Fruit fly (Drosophila melanogaster) whole organism, adult: Measurements from ENCODE around the gene CAH5.

Experiments used
- CG11617 ChIP-seq: fragments of 200-800 bp; sonication (Bioruptor generic); optimal IDR thresholded peaks from 2 replicates; lab custom pipeline; 2017; ENCODE audit warnings: mild to moderate bottlenecking, missing biosample characterization, missing genetic modification reagents, missing genetic modification characterization
- CG12768 ChIP-seq: fragments of 200-800 bp; sonication (Bioruptor generic); optimal IDR thresholded peaks from 2 replicates; lab custom pipeline; 2017; ENCODE audit warnings: missing biosample characterization, missing genetic modification characterization, mild to moderate bottlenecking, moderate library complexity, missing genetic modification reagents
- CG14711 ChIP-seq: fragments of 200-800 bp; sonication (Bioruptor generic); optimal IDR thresholded peaks from 2 replicates; lab custom pipeline; 2018; ENCODE audit warnings: missing biosample characterization, mild to moderate bottlenecking, missing genetic modification characterization, moderate library complexity
- CG1620 ChIP-seq: fragments of 200-800 bp; sonication (Bioruptor generic); optimal IDR thresholded peaks from 2 replicates; lab custom pipeline; 2016; ENCODE audit warnings: missing biosample characterization, missing genetic modification characterization
- CG33017 ChIP-seq: fragments of 200-800 bp; sonication (Bioruptor generic); optimal IDR thresholded peaks from 2 replicates; lab custom pipeline; 2018; ENCODE audit warnings: missing biosample characterization, mild to moderate bottlenecking, missing genetic modification characterization, moderate library complexity
- CG5204 ChIP-seq: fragments of 200-800 bp; sonication (Bioruptor generic); optimal IDR thresholded peaks from 2 replicates; lab custom pipeline; 2016; ENCODE audit warnings: missing biosample characterization, missing genetic modification characterization
- CG7045 ChIP-seq: fragments of 200-800 bp; sonication (Bioruptor generic); optimal IDR thresholded peaks from 2 replicates; lab custom pipeline; 2017; ENCODE audit warnings: missing biosample characterization, mild to moderate bottlenecking, missing genetic modification characterization
- CG7101 ChIP-seq: fragments of 200-800 bp; sonication (Bioruptor generic); optimal IDR thresholded peaks from 2 replicates; lab custom pipeline; 2018; ENCODE audit warnings: missing biosample characterization, mild to moderate bottlenecking, missing genetic modification characterization, moderate library complexity
- Clk ChIP-seq: fragments of 200-800 bp; sonication (Bioruptor generic); optimal IDR thresholded peaks from 2 replicates; lab custom pipeline; 2017; ENCODE audit warnings: missing biosample characterization, missing genetic modification characterization
- Crg-1 ChIP-seq: fragments of 200-800 bp; sonication (Bioruptor generic); optimal IDR thresholded peaks from 2 replicates; lab custom pipeline; 2016; ENCODE audit warnings: missing biosample characterization, missing genetic modification characterization
- Hr96 ChIP-seq: fragments of 200-800 bp; sonication (Bioruptor generic); optimal IDR thresholded peaks from 2 replicates; lab custom pipeline; 2016; ENCODE audit warnings: missing biosample characterization, missing genetic modification characterization
- Mnt ChIP-seq: fragments of 200-800 bp; sonication (Bioruptor generic); optimal IDR thresholded peaks from 2 replicates; lab custom pipeline; 2016; ENCODE audit warnings: missing biosample characterization, mild to moderate bottlenecking, missing genetic modification characterization
- bab1 ChIP-seq: fragments of 200-800 bp; sonication (Bioruptor generic); optimal IDR thresholded peaks from 3 replicates; lab custom pipeline; 2019; ENCODE audit warnings: missing biosample characterization, mild to moderate bottlenecking, missing genetic modification characterization, moderate library complexity
- cic ChIP-seq: fragments of 200-800 bp; sonication (Bioruptor generic); optimal IDR thresholded peaks from 2 replicates; lab custom pipeline; 2017; ENCODE audit warnings: missing biosample characterization, mild to moderate bottlenecking, missing genetic modification characterization, moderate library complexity
- cnc ChIP-seq, 2 experiments: fragments of >200 bp; optimal IDR thresholded peaks; 2 replicates each; lab custom pipeline; 2017
- kay ChIP-seq: fragments of 200-800 bp; sonication (Bioruptor generic); peaks from one replicate; lab custom pipeline; 2016; ENCODE audit warnings: missing biosample characterization, missing genetic modification characterization, borderline replicate concordance
- ovo ChIP-seq: fragments of 200-800 bp; sonication (Bioruptor generic); optimal IDR thresholded peaks from 2 replicates; lab custom pipeline; 2016; ENCODE audit warnings: missing biosample characterization, missing genetic modification characterization
- pad ChIP-seq: fragments of 200-800 bp; sonication (Bioruptor generic); optimal IDR thresholded peaks from 3 replicates; lab custom pipeline; 2017; ENCODE audit warnings: missing biosample characterization, missing genetic modification characterization, mild to moderate bottlenecking, moderate library complexity, missing genetic modification reagents
- tj ChIP-seq: fragments of 200-800 bp; sonication (Bioruptor generic); optimal IDR thresholded peaks from 3 replicates; lab custom pipeline; 2017; ENCODE audit warnings: missing biosample characterization, mild to moderate bottlenecking, missing genetic modification characterization, moderate library complexity
- toe ChIP-seq: fragments of 200-800 bp; sonication (Bioruptor generic); optimal IDR thresholded peaks from 2 replicates; lab custom pipeline; 2016; ENCODE audit warnings: missing biosample characterization, missing genetic modification characterization

CAH5 gene

DNA sequence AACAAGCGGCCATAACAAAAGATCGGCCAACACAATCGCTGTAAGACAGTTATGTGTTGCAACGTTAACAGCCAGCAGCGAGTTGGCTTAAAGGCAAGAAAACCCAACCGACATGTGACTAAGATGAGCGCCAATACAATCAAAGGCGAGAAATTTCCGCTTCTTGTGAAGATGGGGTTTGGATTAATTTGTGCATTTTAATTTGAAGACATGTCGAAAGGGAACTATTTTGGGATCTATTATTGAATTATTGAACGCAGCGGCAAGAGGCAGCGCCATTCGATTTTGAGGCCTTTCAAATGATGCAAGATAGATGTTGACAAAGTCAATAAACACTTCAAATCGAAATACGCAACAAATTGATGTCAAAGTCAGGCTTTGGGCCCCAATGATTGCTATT lies 21.3 kb upstream of the CAH5 start:
- TF ChIP-seq CG7101, result no peak
- TF ChIP-seq CG5204 (GFP tag; lab: Kevin White, UChicago), result no peak
- TF ChIP-seq CG33017, result no peak

DNA sequence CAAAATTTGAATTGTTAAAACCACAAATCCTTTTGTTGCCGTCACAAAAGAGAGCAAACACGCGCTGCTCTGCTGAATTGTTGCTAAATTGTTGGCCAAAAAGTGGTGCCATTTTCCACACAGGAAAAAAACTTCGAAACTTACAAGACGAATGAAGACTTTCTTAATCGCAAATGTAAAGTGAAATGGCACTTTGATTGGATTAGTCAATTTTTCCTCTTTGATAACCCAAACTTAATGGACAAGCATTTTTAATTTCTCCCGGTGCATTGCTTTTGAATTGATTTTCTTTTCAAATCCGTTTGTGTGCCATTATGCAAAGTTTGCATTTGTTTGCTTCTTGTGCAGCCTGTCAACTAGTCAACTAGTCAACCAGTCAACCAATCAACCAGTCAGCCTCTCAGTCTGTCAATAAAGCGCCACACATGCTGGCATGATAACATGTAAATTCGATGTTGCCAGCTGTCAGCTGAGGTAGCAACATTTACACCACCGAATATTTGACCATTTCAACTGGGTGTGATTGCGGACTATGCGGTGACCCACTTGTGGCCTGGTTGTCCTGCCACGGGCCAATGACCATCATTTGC lies 19.2 kb upstream of the CAH5 start:
- TF ChIP-seq Mnt (GFP tag; lab: Kevin White, UChicago) (no peak), CG1620 (no peak), Hr96 (GFP tag; lab: Kevin White, UChicago) (no peak), bab1 (GFP tag; lab: Kevin White, UChicago) (no peak), CG33017 (no peak), cic (GFP tag; lab: Kevin White, UChicago) (no peak), CG5204 (GFP tag; lab: Kevin White, UChicago) (no peak), tj (GFP tag; lab: Kevin White, UChicago) (no peak), toe (GFP tag; lab: Kevin White, UChicago) (no peak)

DNA sequence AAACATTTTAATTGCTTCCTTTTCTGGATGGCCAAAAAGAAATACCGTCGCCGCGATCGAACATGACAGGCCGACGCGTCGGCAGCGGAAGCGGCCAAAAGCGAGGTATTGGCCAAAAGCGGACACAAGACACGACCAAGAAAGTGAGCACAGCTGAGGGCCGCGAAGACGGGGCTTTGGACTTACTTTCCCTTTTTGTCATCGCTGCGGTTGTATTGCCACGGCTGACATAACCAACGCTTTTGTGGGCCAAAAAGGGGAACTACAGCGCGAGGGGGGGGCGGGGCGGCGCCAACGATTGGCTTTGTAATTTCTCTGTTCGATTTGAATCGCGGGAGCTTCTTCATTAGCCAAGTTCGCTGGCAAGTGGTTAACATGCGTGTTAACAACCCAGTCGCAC lies 16.6 kb upstream of the CAH5 start:
- TF ChIP-seq cnc (optimal IDR thresholded peaks at IDR 0.05; lab: Kevin White, UChicago) (no peak), CG14711 (tag; lab: Kevin White, UChicago) (no peak), CG12768 (GFP tag; lab: Kevin White, UChicago) (no peak), CG11617 (GFP tag; lab: Kevin White, UChicago) (no peak), pad (GFP tag; lab: Kevin White, UChicago) (no peak), Hr96 (GFP tag; lab: Kevin White, UChicago) (no peak), CG1620 (no peak), Clk (no peak), CG7045 (GFP tag; lab: Kevin White, UChicago) (no peak), CG7101 (no peak), toe (GFP tag; lab: Kevin White, UChicago) (no peak), Crg-1 (GFP tag; lab: Kevin White, UChicago) (no peak), Mnt (GFP tag; lab: Kevin White, UChicago) (no peak), tj (GFP tag; lab: Kevin White, UChicago) (no peak), ovo (GFP tag; lab: Kevin White, UChicago) (no peak), kay (GFP tag; lab: Kevin White, UChicago) (no peak)

DNA sequence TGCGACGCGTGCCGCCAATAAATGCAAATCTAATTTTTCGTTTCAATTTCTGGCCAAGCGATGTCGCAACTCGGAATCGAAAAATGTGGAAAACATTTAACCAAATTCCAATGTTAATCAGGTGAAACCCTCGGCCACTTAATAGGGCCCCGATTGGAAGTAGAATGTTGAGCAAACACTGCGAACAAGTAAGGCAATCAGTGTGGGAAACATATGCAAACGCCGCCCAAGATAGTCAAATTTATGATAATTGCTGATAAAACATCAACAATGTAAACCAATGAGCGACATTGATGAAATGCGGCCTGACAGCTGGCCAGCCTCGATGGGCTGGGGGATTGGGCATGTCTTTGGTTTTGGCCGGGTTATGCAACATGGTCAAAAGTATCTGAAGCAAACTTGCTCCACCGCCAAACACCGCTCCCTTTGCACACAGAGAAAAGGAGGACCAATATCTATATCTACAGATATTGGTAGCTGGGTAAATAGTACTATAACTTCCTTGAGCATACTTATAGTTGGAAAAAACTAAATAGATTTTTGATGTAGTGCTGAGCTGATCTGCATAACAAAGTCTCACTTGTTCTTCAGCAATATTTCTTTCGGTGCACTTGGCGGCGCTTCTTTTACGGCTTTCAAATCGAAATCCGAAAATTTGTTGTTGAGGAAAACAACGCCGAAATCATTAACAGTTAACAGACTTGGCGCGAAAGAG lies 15.0 kb upstream of the CAH5 start:
- TF ChIP-seq CG7101 (no peak), bab1 (GFP tag; lab: Kevin White, UChicago) (no peak), CG33017 (no peak), pad (GFP tag; lab: Kevin White, UChicago) (no peak), Crg-1 (GFP tag; lab: Kevin White, UChicago) (no peak), CG5204 (GFP tag; lab: Kevin White, UChicago) (no peak), Clk (no peak), Mnt (GFP tag; lab: Kevin White, UChicago) (no peak), CG7045 (GFP tag; lab: Kevin White, UChicago) (no peak), CG1620 (no peak), CG12768 (GFP tag; lab: Kevin White, UChicago) (no peak), cic (GFP tag; lab: Kevin White, UChicago) (no peak), CG11617 (GFP tag; lab: Kevin White, UChicago) (no peak), cnc (optimal IDR thresholded peaks at IDR 0.05; lab: Kevin White, UChicago) (no peak)

DNA sequence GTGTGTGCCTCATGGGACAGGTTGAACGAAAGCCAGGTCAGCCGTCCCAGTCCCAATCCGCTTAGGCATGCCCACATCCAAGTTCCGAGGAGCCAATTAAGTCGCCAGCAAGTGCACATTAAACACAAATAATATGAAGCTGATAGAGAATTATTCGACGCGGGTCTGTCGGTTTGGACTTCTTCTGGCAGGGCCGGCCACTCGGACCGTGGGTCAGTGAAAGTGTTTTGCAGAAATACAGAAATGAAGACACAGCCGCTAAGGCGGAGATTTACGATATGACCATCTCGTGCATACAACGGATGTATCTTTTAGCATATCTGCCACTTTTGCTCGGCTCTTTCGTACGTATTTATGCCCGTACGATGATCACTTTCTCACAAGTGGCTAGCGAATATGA lies 14.2 kb upstream of the CAH5 start:
- TF ChIP-seq Clk (no peak), CG33017 (no peak), CG14711 (tag; lab: Kevin White, UChicago) (no peak), tj (GFP tag; lab: Kevin White, UChicago) (no peak), toe (GFP tag; lab: Kevin White, UChicago) (no peak), CG12768 (GFP tag; lab: Kevin White, UChicago) (no peak)

DNA sequence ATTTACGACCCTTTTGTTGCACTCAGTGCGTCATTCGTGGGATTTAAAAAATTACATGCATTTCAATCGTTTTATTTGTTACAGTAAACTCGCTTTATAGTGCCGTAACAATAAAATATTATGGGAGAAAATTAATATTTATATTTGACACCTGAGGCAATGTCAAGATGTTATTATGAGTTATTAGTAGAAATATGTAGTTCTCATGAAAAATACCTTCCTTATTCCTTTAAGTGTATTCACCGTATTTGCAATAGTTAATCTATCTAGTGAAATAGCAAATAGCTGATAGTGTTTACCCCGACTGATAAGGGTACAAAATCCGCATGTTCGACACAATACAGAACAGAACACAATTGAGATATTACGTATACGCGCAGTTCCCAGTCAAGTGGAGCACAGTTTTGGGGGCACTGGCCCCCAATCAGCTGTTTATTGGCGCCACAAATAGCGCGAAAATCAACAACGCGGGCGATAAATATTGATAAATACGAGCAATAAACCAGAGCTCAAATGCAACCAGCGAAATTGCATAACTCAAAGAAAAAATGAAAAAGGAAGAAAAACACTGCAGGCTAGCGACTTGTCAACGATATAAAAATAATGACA lies 11.9 kb upstream of the CAH5 start:
- TF ChIP-seq Crg-1 (GFP tag; lab: Kevin White, UChicago), result no peak
- no peak for TF ChIP-seq bab1 (GFP tag; lab: Kevin White, UChicago)
- TF ChIP-seq CG5204 (GFP tag; lab: Kevin White, UChicago), result peak; percentile 67
- peak; percentile 69 for TF ChIP-seq CG12768 (GFP tag; lab: Kevin White, UChicago)
- peak; percentile 19 for TF ChIP-seq cic (GFP tag; lab: Kevin White, UChicago)
- no peak for TF ChIP-seq toe (GFP tag; lab: Kevin White, UChicago)
- TF ChIP-seq Hr96 (GFP tag; lab: Kevin White, UChicago), result peak; percentile 23
- TF ChIP-seq Mnt (GFP tag; lab: Kevin White, UChicago), result peak; percentile 27
- peak; percentile 45 for TF ChIP-seq CG7045 (GFP tag; lab: Kevin White, UChicago)
- no peak for TF ChIP-seq CG1620
- TF ChIP-seq CG11617 (GFP tag; lab: Kevin White, UChicago), result peak; percentile 70
- no peak for TF ChIP-seq ovo (GFP tag; lab: Kevin White, UChicago)
- TF ChIP-seq CG14711 (tag; lab: Kevin White, UChicago), result peak; percentile 68
- peak; percentile 26 for TF ChIP-seq pad (GFP tag; lab: Kevin White, UChicago)
- TF ChIP-seq cnc (optimal IDR thresholded peaks at IDR 0.05; lab: Kevin White, UChicago), result no peak
- peak; percentile 84 for TF ChIP-seq CG33017
- TF ChIP-seq Clk, result no peak
- TF ChIP-seq CG7101, result peak; percentile 79
- TF ChIP-seq kay (GFP tag; lab: Kevin White, UChicago), result no peak
- peak; percentile 38 for TF ChIP-seq tj (GFP tag; lab: Kevin White, UChicago)
